Worm (Caenorhabditis elegans) whole organism, late embryonic: ENCODE measurements around the gene exos-4.1.

ENCODE experiments used
- C08G9.2 ChIP-seq: sonication (generic microtip); optimal IDR thresholded peaks from 2 replicates; lab custom pipeline; 2016; ENCODE audit warnings: mild to moderate bottlenecking, missing genetic modification characterization, moderate library complexity, missing compliant biosample characterization
- K09A11.1 ChIP-seq: sonication (generic microtip); optimal IDR thresholded peaks from 2 replicates; lab custom pipeline; 2017; ENCODE audit warnings: antibody characterized with exemption, mild to moderate bottlenecking, missing genetic modification characterization, missing compliant biosample characterization; ENCODE audit not compliant: insufficient read depth
- ama-1 ChIP-seq: fragments of 150-350 bp; optimal IDR thresholded peaks from 2 replicates; lab custom pipeline; 2014
- ceh-18 ChIP-seq: sonication (generic microtip); optimal IDR thresholded peaks from 2 replicates; lab custom pipeline; 2016; ENCODE audit warnings: missing genetic modification characterization, missing compliant biosample characterization
- ceh-30 ChIP-seq: fragments of 150-350 bp; optimal IDR thresholded peaks from 2 replicates; lab custom pipeline; 2014; ENCODE audit warnings: missing biosample characterization, missing genetic modification characterization
- che-1 ChIP-seq: sonication (generic microtip); optimal IDR thresholded peaks from 2 replicates; lab custom pipeline; 2016; ENCODE audit warnings: mild to moderate bottlenecking, missing genetic modification characterization, missing compliant biosample characterization
- dmd-4 ChIP-seq: sonication (generic microtip); optimal IDR thresholded peaks from 2 replicates; lab custom pipeline; 2016; ENCODE audit warnings: borderline replicate concordance, missing genetic modification characterization, missing compliant biosample characterization
- elt-2 ChIP-seq: sonication (generic microtip); optimal IDR thresholded peaks from 2 replicates; lab custom pipeline; 2016; ENCODE audit warnings: missing genetic modification reagents, missing genetic modification characterization, missing compliant biosample characterization
- pag-3 ChIP-seq: sonication (generic microtip); optimal IDR thresholded peaks from 2 replicates; lab custom pipeline; 2016; ENCODE audit warnings: missing compliant biosample characterization, missing genetic modification characterization, borderline replicate concordance
- pax-1 ChIP-seq: fragments of 150-350 bp; optimal IDR thresholded peaks from 2 replicates; lab custom pipeline; 2014; ENCODE audit warnings: missing biosample characterization, missing genetic modification characterization
- pha-4 ChIP-seq: fragments of 150-350 bp; optimal IDR thresholded peaks from 2 replicates; lab custom pipeline; 2018; ENCODE audit warnings: missing biosample characterization, missing genetic modification reagents, missing genetic modification characterization
- rnt-1 ChIP-seq: sonication (generic microtip); optimal IDR thresholded peaks from 2 replicates; lab custom pipeline; 2016; ENCODE audit warnings: missing genetic modification characterization, missing compliant biosample characterization
- tbx-2 ChIP-seq: sonication (generic microtip); optimal IDR thresholded peaks from 2 replicates; lab custom pipeline; 2016; ENCODE audit warnings: missing genetic modification characterization, missing compliant biosample characterization

ce11 chrIV:13110876-13111275, 12.1 kb downstream of the exos-4.1 start:
- TF ChIP-seq dmd-4 (tag; lab: Kevin White, UChicago) = no peak
- TF ChIP-seq ceh-30 (tag; lab: Kevin White, UChicago) = no peak
- TF ChIP-seq elt-2 (tag; lab: Kevin White, UChicago) = no peak
- no peak for TF ChIP-seq tbx-2 (tag; lab: Kevin White, UChicago)
- no peak for TF ChIP-seq ama-1 (lab: Kevin White, UChicago)
- no peak for TF ChIP-seq pha-4 (tag; lab: Kevin White, UChicago)
- no peak for TF ChIP-seq K09A11.1 (tag; lab: Kevin White, UChicago)
- TF ChIP-seq C08G9.2 (tag; lab: Kevin White, UChicago) = no peak
- TF ChIP-seq rnt-1 (tag; lab: Kevin White, UChicago) = no peak
- TF ChIP-seq pax-1 = no peak
- no peak for TF ChIP-seq ceh-18
- no peak for TF ChIP-seq che-1 (tag; lab: Kevin White, UChicago)
- no peak for TF ChIP-seq pag-3 (tag; lab: Kevin White, UChicago)
